Worm (Caenorhabditis elegans): ENCODE results near the gene Y47D7A.17.

Y47D7A.17 gene

ce11 chrV:4447637-4448036 is 36.0 kb upstream of the Y47D7A.17 start (continued):
- 0 out of 2 replicates have a peak, but pooled peaks have one; percentile 38 for TF ChIP-seq dox-1 (GFP tag; IDR thresholded peaks at IDR 0.05)
- no peak for TF ChIP-seq F39B2.1 (GFP tag; IDR thresholded peaks at IDR 0.05)
- no peak for TF ChIP-seq ztf-25 (GFP tag; IDR thresholded peaks at IDR 0.05)
- TF ChIP-seq lsy-27 (tag; optimal IDR thresholded peaks at IDR 0.05; ENCODE audit: borderline replicate concordance, insufficient read depth): no peak
- no peak for TF ChIP-seq ama-1 (optimal IDR thresholded peaks at IDR 0.05)
- no peak for TF ChIP-seq ama-1 (GFP tag; optimal IDR thresholded peaks at IDR 0.05)
- no peak for TF ChIP-seq rcor-1 (GFP tag; IDR thresholded peaks at IDR 0.05)
- peak; percentile 54; the same call in 1 of the 2 replicates for TF ChIP-seq mcd-1 (GFP tag; IDR thresholded peaks at IDR 0.05)
- no peak for TF ChIP-seq ztf-22 (GFP tag; optimal IDR thresholded peaks at IDR 0.05)
- no peak for TF ChIP-seq Y67H2A.10 (GFP tag; conservative IDR thresholded peaks at IDR 0.05)
- TF ChIP-seq B0019.2 (GFP tag; conservative IDR thresholded peaks at IDR 0.05): no peak
- no peak for TF ChIP-seq athp-1 (tag; optimal IDR thresholded peaks at IDR 0.05)
- no peak for TF ChIP-seq nhr-120 (GFP tag; IDR thresholded peaks at IDR 0.05)
- TF ChIP-seq egrh-3 (GFP tag; IDR thresholded peaks at IDR 0.05): no peak
- TF ChIP-seq zim-3 (tag; optimal IDR thresholded peaks at IDR 0.05): no peak
- TF ChIP-seq nfyb-1 (GFP tag; IDR thresholded peaks at IDR 0.05): no peak
- TF ChIP-seq ceh-40 (GFP tag; IDR thresholded peaks at IDR 0.05): no peak
- no peak for TF ChIP-seq madf-10 (tag; optimal IDR thresholded peaks at IDR 0.05)
- TF ChIP-seq F52B5.7 (tag; optimal IDR thresholded peaks at IDR 0.05): no peak
- TF ChIP-seq snpc-3.4 (tag; optimal IDR thresholded peaks at IDR 0.05): peak; percentile 74
- peak; percentile 14 for TF ChIP-seq tbp1 (GFP tag; optimal IDR thresholded peaks at IDR 0.05)
- 0 out of 2 replicates have a peak, but pooled peaks have one; percentile 21 for TF ChIP-seq madf-8 (GFP tag; conservative IDR thresholded peaks at IDR 0.05)
- no peak for TF ChIP-seq F10E7.11 (tag; optimal IDR thresholded peaks at IDR 0.05)
- TF ChIP-seq hmg-20 (GFP tag; IDR thresholded peaks at IDR 0.05): no peak
- no peak for TF ChIP-seq nfya-1 (tag; optimal IDR thresholded peaks at IDR 0.05; ENCODE audit: borderline replicate concordance, insufficient read depth)
- TF ChIP-seq attf-5 (GFP tag; optimal IDR thresholded peaks at IDR 0.05): no peak
- TF ChIP-seq K11D2.4 (GFP tag; IDR thresholded peaks at IDR 0.05): no peak
- no peak for TF ChIP-seq nhr-27 (tag; optimal IDR thresholded peaks at IDR 0.05)
- no peak for TF ChIP-seq hrde-1 (tag; optimal IDR thresholded peaks at IDR 0.05; ENCODE audit: borderline replicate concordance)
- no peak for TF ChIP-seq egl-18 (GFP tag; IDR thresholded peaks at IDR 0.05)
- TF ChIP-seq egl-44 (GFP tag; IDR thresholded peaks at IDR 0.05): no peak
- TF ChIP-seq T26A5.8 (tag; optimal IDR thresholded peaks at IDR 0.05): no peak
- no peak for TF ChIP-seq let-607 (tag; optimal IDR thresholded peaks at IDR 0.05)
- no peak for TF ChIP-seq C17E4.6 (GFP tag; IDR thresholded peaks at IDR 0.05)
- TF ChIP-seq Y53G8AR.9 (GFP tag; conservative IDR thresholded peaks at IDR 0.05): no peak
- TF ChIP-seq F37B4.10 (GFP tag; IDR thresholded peaks at IDR 0.05): no peak
- no peak for TF ChIP-seq madf-3 (GFP tag; IDR thresholded peaks at IDR 0.05)
- no peak for TF ChIP-seq ZK185.1 (tag; optimal IDR thresholded peaks at IDR 0.05; ENCODE audit: poor library complexity, severe bottlenecking)
- TF ChIP-seq nhr-179 (tag; optimal IDR thresholded peaks at IDR 0.05): no peak
- no peak for TF ChIP-seq nhr-80 (tag; optimal IDR thresholded peaks at IDR 0.05)
- no peak for TF ChIP-seq mes-4 (tag; optimal IDR thresholded peaks at IDR 0.05)
- TF ChIP-seq lin-54 (GFP tag; optimal IDR thresholded peaks at IDR 0.05): peak; percentile 50
- TF ChIP-seq F33H1.4 (GFP tag; IDR thresholded peaks at IDR 0.05): peak; percentile 41; the same call in 1 of the 2 replicates
- TF ChIP-seq efl-1 (GFP tag; optimal IDR thresholded peaks at IDR 0.05): peak; percentile 42
- TF ChIP-seq T07F8.4 (tag; optimal IDR thresholded peaks at IDR 0.05): no peak
- no peak for TF ChIP-seq nhr-90 (tag; optimal IDR thresholded peaks at IDR 0.05)
- no peak for TF ChIP-seq cebp-2 (GFP tag; IDR thresholded peaks at IDR 0.05)
- peak; percentile 89 for TF ChIP-seq snpc-1.1 (tag; optimal IDR thresholded peaks at IDR 0.05; ENCODE audit: insufficient read depth)
- no peak for TF ChIP-seq lin-40 (tag; optimal IDR thresholded peaks at IDR 0.05)

Measured in whole organism, young adult.